Worm (Caenorhabditis elegans): Measurements from ENCODE around the gene C34F6.12.

- TF ChIP-seq odd-2 (tag; optimal IDR thresholded peaks at IDR 0.05) = no peak
- no peak for TF ChIP-seq che-1 (tag; optimal IDR thresholded peaks at IDR 0.05)
- TF ChIP-seq pqm-1 (tag; optimal IDR thresholded peaks at IDR 0.05) = no peak
- no peak for TF ChIP-seq pha-2 (tag; optimal IDR thresholded peaks at IDR 0.05)
- no peak for TF ChIP-seq ama-1 (optimal IDR thresholded peaks at IDR 0.05)
- no peak for TF ChIP-seq sox-4 (tag; optimal IDR thresholded peaks at IDR 0.05)
- no peak for TF ChIP-seq tbx-7 (tag; optimal IDR thresholded peaks at IDR 0.05)
- no peak for TF ChIP-seq tbx-2 (tag; optimal IDR thresholded peaks at IDR 0.05)
- no peak for TF ChIP-seq dve-1 (tag; optimal IDR thresholded peaks at IDR 0.05)
- no peak for TF ChIP-seq ceh-22 (tag; optimal IDR thresholded peaks at IDR 0.05)
- no peak for TF ChIP-seq mec-3 (tag; optimal IDR thresholded peaks at IDR 0.05; ENCODE audit: borderline replicate concordance)
- no peak for TF ChIP-seq sox-2 (GFP tag; IDR thresholded peaks at IDR 0.05)
- TF ChIP-seq eyg-1 (tag; optimal IDR thresholded peaks at IDR 0.05) = no peak
Measured at ce11 chrX:11196741-11197140, 29.8 kb downstream of the C34F6.12 start, which contains the start of gene C34F6.1.

All from whole organism, late embryonic.